Fruit fly (Drosophila melanogaster): ENCODE results near the gene SF2.

The SF2 gene

DNA sequence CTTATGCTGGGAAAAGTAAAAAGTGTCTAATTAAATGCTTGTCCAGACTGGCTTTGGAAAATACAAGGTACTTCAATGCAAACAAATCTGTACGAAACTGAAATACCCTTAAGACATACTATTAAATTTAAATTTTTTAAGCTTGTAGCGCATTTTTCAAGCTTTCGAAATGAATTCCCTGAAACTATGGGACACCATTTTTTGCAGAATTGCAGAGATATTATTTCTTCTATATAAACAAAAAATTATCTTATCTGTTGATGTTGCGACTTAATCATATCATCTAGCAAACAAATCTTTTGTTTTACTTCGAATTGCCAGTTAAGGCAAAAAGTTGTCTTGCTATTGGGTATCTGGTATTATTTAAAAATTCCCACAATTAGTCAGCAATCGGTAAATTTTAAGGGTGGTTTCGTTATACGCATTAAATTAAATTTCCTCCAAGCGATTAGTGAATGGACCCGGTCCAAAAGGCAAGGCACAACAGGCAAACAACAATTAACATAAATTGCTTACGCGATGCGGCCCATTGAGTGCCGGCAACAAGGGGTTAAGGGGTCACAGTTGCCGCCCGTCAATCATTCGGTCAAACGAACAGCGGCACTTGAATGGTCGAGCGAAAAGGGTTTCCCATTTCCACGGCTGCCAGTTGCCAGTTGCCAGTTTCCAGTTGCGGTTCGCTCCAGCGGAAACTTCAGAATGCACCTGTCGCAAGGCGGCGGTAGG is 5.3 kb downstream of the SF2 start (continued):
- no peak for TF ChIP-seq CG10431 (GFP tag; optimal IDR thresholded peaks at IDR 0.05)
- TF ChIP-seq CG1792 (GFP tag; optimal IDR thresholded peaks at IDR 0.05) = no peak
- peak; percentile 14 for TF ChIP-seq CoRest (tag; optimal IDR thresholded peaks at IDR 0.05)
- no peak for TF ChIP-seq odd (GFP tag; optimal IDR thresholded peaks at IDR 0.05)
- peak; percentile 29 for TF ChIP-seq phol (tag; optimal IDR thresholded peaks at IDR 0.05)
- TF ChIP-seq tgo (GFP tag; IDR thresholded peaks at IDR 0.05) = no peak
- TF ChIP-seq bab2 (GFP tag; optimal IDR thresholded peaks at IDR 0.05) = peak; percentile 11
- TF ChIP-seq wdn (GFP tag; IDR thresholded peaks at IDR 0.05) = 0 out of 2 replicates have a peak, but pooled peaks have one; percentile 12
- TF ChIP-seq CG9437 (GFP tag; optimal IDR thresholded peaks at IDR 0.05) = no peak
- TF ChIP-seq Opbp (GFP tag; IDR thresholded peaks at IDR 0.05; ENCODE audit: partially characterized antibody) = no peak
- TF ChIP-seq CG2116 (GFP tag; optimal IDR thresholded peaks at IDR 0.05) = no peak
- peak; percentile 26 for TF ChIP-seq Hey (tag; optimal IDR thresholded peaks at IDR 0.05)
- no peak for TF ChIP-seq CG31388 (GFP tag; optimal IDR thresholded peaks at IDR 0.05)
- no peak for TF ChIP-seq fd64A (GFP tag; optimal IDR thresholded peaks at IDR 0.05)
- TF ChIP-seq zf30C (GFP tag; optimal IDR thresholded peaks at IDR 0.05) = no peak
- TF ChIP-seq CG34376 (GFP tag; optimal IDR thresholded peaks at IDR 0.05) = no peak
- no peak for TF ChIP-seq Vsx1 (GFP tag; optimal IDR thresholded peaks at IDR 0.05)
- no peak for TF ChIP-seq row (GFP tag; IDR thresholded peaks at IDR 0.05)
- TF ChIP-seq CG30403 (GFP tag; optimal IDR thresholded peaks at IDR 0.05) = peak; percentile 2
- TF ChIP-seq abd-A (tag; optimal IDR thresholded peaks at IDR 0.05) = peak; percentile 35
- TF ChIP-seq jigr1 (GFP tag; IDR thresholded peaks at IDR 0.05) = no peak
- no peak for TF ChIP-seq esg (GFP tag; conservative IDR thresholded peaks at IDR 0.05)
- peak; percentile 20 for TF ChIP-seq nmo (GFP tag; optimal IDR thresholded peaks at IDR 0.05)
- no peak for TF ChIP-seq HmgD (GFP tag; optimal IDR thresholded peaks at IDR 0.05)
- TF ChIP-seq inv (GFP tag; IDR thresholded peaks at IDR 0.05; ENCODE audit: partially characterized antibody) = no peak
- TF ChIP-seq CG7745 (tag; optimal IDR thresholded peaks at IDR 0.05) = no peak
- no peak for TF ChIP-seq Mes4 (GFP tag; optimal IDR thresholded peaks at IDR 0.05)
- peak; percentile 42 for TF ChIP-seq CG11504 (tag; optimal IDR thresholded peaks at IDR 0.05)
- peak; percentile 7 for TF ChIP-seq Oli (tag; optimal IDR thresholded peaks at IDR 0.05)
- TF ChIP-seq CG10543 (GFP tag; optimal IDR thresholded peaks at IDR 0.05) = no peak
- TF ChIP-seq D19A (tag; optimal IDR thresholded peaks at IDR 0.05) = peak; percentile 96
- peak; percentile 85 for TF ChIP-seq grn (GFP tag; optimal IDR thresholded peaks at IDR 0.05)
- peak; percentile 13 for TF ChIP-seq dmrt11E (tag; optimal IDR thresholded peaks at IDR 0.05)
- no peak for TF ChIP-seq btn (GFP tag; optimal IDR thresholded peaks at IDR 0.05)
- TF ChIP-seq CG10979 (tag; optimal IDR thresholded peaks at IDR 0.05) = peak; percentile 15
- TF ChIP-seq CG4707 (GFP tag; optimal IDR thresholded peaks at IDR 0.05) = no peak
- no peak for TF ChIP-seq Fer3 (tag; optimal IDR thresholded peaks at IDR 0.05)
- peak; percentile 5 for TF ChIP-seq grau (tag; optimal IDR thresholded peaks at IDR 0.05)
- no peak for TF ChIP-seq CG33213 (GFP tag; optimal IDR thresholded peaks at IDR 0.05)
- no peak for TF ChIP-seq gce (GFP tag; IDR thresholded peaks at IDR 0.05)
- TF ChIP-seq ro (GFP tag; IDR thresholded peaks at IDR 0.05) = no peak
- peak in 1 of 3 experiments; percentile 27 for TF ChIP-seq lola (GFP tag; optimal IDR thresholded peaks at IDR 0.05)
- no peak for TF ChIP-seq peb (GFP tag; IDR thresholded peaks at IDR 0.05)
- no peak for TF ChIP-seq psq (GFP tag; optimal IDR thresholded peaks at IDR 0.05)
- peak; percentile 17 for TF ChIP-seq CG7839 (tag; optimal IDR thresholded peaks at IDR 0.05)
- no peak for TF ChIP-seq CG7372 (GFP tag; IDR thresholded peaks at IDR 0.05)
- TF ChIP-seq Med (GFP tag) = peak; percentile 55
- peak; percentile 23 for TF ChIP-seq Sox102F (GFP tag; optimal IDR thresholded peaks at IDR 0.05)
- TF ChIP-seq Taf1 (GFP tag; IDR thresholded peaks at IDR 0.05) = no peak
